Worm (Caenorhabditis elegans) whole organism, L1 larva: ENCODE measurements around the gene ZK813.6.

Experiments
- ama-1 ChIP-seq: fragments of 150-350 bp; optimal IDR thresholded peaks from 2 replicates; lab custom pipeline; 2014
- dpl-1 ChIP-seq, 3 experiments: fragments of 150-350 bp in 2 of 3; sonication (generic microtip) in 1 of 3; optimal IDR thresholded peaks; 2 replicates each; lab custom pipeline; 2014 to 2017; ENCODE audit warnings: missing biosample characterization in 3 of 3, missing genetic modification characterization in 3 of 3, missing genetic modification reagents in 3 of 3
- elt-2 ChIP-seq: sonication (generic microtip); optimal IDR thresholded peaks from 2 replicates; lab custom pipeline; 2016; ENCODE audit warnings: missing genetic modification characterization, mild to moderate bottlenecking, inconsistent platforms, missing compliant biosample characterization, missing genetic modification reagents
- ztf-4 ChIP-seq: fragments of 150-350 bp; optimal IDR thresholded peaks from 2 replicates; lab custom pipeline; 2014; ENCODE audit warnings: missing biosample characterization, missing genetic modification characterization

DNA sequence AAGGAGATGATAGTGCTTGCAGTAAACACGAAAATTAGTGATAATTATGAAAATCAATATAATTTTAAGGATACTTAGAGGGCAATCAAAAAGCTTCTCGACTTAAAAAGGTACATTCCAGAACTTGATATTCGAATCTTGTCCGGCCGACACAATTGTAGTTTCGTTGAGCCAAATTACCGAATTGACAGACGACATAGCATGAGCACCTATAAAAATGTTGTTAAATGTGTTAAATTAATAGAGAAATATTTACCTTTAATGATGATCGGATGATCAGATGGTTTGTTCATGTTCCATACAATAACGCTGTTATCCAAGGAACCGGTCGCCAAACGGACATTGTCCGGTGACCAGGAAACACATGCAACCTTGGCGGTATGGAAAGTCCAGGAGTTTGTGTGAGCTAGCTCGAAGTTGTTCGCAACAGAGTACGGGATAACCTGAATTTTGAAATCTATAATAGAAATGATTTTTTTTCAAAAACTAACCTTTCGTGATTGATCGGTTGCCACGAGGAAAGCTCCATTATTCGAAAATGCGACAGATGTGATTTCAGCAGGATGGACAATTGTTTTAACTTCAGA, 15.8 kb upstream of the ZK813.6 start:
- no peak for TF ChIP-seq dpl-1 (GFP tag; optimal IDR thresholded peaks at IDR 0.05; lab: Kevin White, UChicago)
- no peak for TF ChIP-seq elt-2 (tag; lab: Kevin White, UChicago)
- no peak for TF ChIP-seq ama-1
- no peak for TF ChIP-seq ztf-4 (tag; lab: Kevin White, UChicago)
